Worm (Caenorhabditis elegans) whole organism, young adult: ENCODE results near the gene sra-8.

Experiments used
- B0336.3 ChIP-seq: fragments of 200-800 bp; sonication (Bioruptor generic); IDR thresholded peaks from 2 replicates; pipeline ENCODE4 v1.3.6; 2022; ENCODE audit warnings: missing genetic modification characterization, missing compliant biosample characterization
- C06A6.2 ChIP-seq: fragments of 200-800 bp; sonication (Bioruptor generic); conservative IDR thresholded peaks from 2 replicates; pipeline ENCODE4 v1.3.6; 2022; ENCODE audit warnings: missing genetic modification characterization, missing compliant biosample characterization
- D2030.7 ChIP-seq: fragments of 200-800 bp; sonication (Bioruptor generic); IDR thresholded peaks from 2 replicates; pipeline ENCODE4 v1.3.6; 2022; ENCODE audit warnings: missing genetic modification reagents, missing genetic modification characterization, missing compliant biosample characterization
- F23B12.7 ChIP-seq: sonication (generic microtip); optimal IDR thresholded peaks from 2 replicates; lab custom pipeline; 2017; ENCODE audit warnings: missing genetic modification characterization, mild to moderate bottlenecking, missing compliant biosample characterization, antibody characterized with exemption, moderate library complexity; ENCODE audit not compliant: insufficient read depth
- F33H1.4 ChIP-seq: fragments of 200-800 bp; sonication (Bioruptor generic); IDR thresholded peaks from 2 replicates; pipeline ENCODE4 v1.3.6; 2022; ENCODE audit warnings: missing genetic modification reagents, missing genetic modification characterization, missing compliant biosample characterization
- F39B2.1 ChIP-seq: fragments of 200-800 bp; sonication (Bioruptor generic); IDR thresholded peaks from 2 replicates; pipeline ENCODE4 v1.3.6; 2022; ENCODE audit warnings: missing genetic modification reagents, missing genetic modification characterization, missing compliant biosample characterization
- F52B5.7 ChIP-seq: sonication (generic microtip); optimal IDR thresholded peaks from 2 replicates; lab custom pipeline; 2016; ENCODE audit warnings: mild to moderate bottlenecking, missing genetic modification characterization, missing compliant biosample characterization
- K11D2.4 ChIP-seq: fragments of 200-800 bp; sonication (Bioruptor generic); IDR thresholded peaks from 2 replicates; pipeline ENCODE4 v1.3.6; 2022; ENCODE audit warnings: missing genetic modification reagents, missing genetic modification characterization, missing compliant biosample characterization
- Y53F4B.3 ChIP-seq: fragments of 200-800 bp; sonication (Bioruptor generic); IDR thresholded peaks from 2 replicates; pipeline ENCODE4 v1.3.6; 2022; ENCODE audit warnings: missing genetic modification reagents, missing genetic modification characterization, missing compliant biosample characterization
- Y53G8AR.9 ChIP-seq: fragments of 200-800 bp; sonication (Bioruptor generic); conservative IDR thresholded peaks from 2 replicates; pipeline ENCODE4 v1.3.6; 2022; ENCODE audit warnings: missing genetic modification reagents, missing genetic modification characterization, missing compliant biosample characterization
- akir-1 ChIP-seq: fragments of 200-800 bp; sonication (Bioruptor generic); optimal IDR thresholded peaks from 2 replicates; lab custom pipeline; 2018; ENCODE audit warnings: mild to moderate bottlenecking, missing genetic modification characterization, moderate library complexity, missing compliant biosample characterization
- ama-1 ChIP-seq, 3 experiments: fragments of 150-350 bp in 1 of 3; sonication (generic microtip) in 2 of 3; optimal IDR thresholded peaks; 2 replicates each; lab custom pipeline; 2014 to 2018; ENCODE audit warnings: missing biosample characterization in 2 of 3, missing genetic modification characterization in 2 of 3, missing genetic modification reagents in 2 of 3
- aptf-3 ChIP-seq: fragments of 200-800 bp; sonication (Bioruptor generic); IDR thresholded peaks from 2 replicates; pipeline ENCODE4 v1.3.6; 2022; ENCODE audit warnings: missing genetic modification characterization, missing compliant biosample characterization
- ceh-100 ChIP-seq: fragments of 200-800 bp; sonication (Bioruptor generic); IDR thresholded peaks from 2 replicates; pipeline ENCODE4 v1.3.6; 2022; ENCODE audit warnings: missing genetic modification reagents, missing genetic modification characterization, missing compliant biosample characterization
- ceh-58 ChIP-seq: fragments of 200-800 bp; sonication (Bioruptor generic); IDR thresholded peaks from 2 replicates; pipeline ENCODE4 v1.3.6; 2022; ENCODE audit warnings: missing genetic modification characterization, missing compliant biosample characterization
- ceh-91 ChIP-seq: fragments of 200-800 bp; sonication (Bioruptor generic); IDR thresholded peaks from 2 replicates; pipeline ENCODE4 v1.3.6; 2022; ENCODE audit warnings: missing genetic modification reagents, missing genetic modification characterization, missing compliant biosample characterization
- chd-7 ChIP-seq: sonication (generic microtip); optimal IDR thresholded peaks from 2 replicates; lab custom pipeline; 2016; ENCODE audit warnings: mild to moderate bottlenecking, missing genetic modification characterization, moderate library complexity, missing compliant biosample characterization
- dpff-1 ChIP-seq: sonication (generic microtip); optimal IDR thresholded peaks from 2 replicates; lab custom pipeline; 2017; ENCODE audit warnings: mild to moderate bottlenecking, missing genetic modification characterization, missing compliant biosample characterization
- dpl-1 ChIP-seq: fragments of 150-350 bp; optimal IDR thresholded peaks from 2 replicates; lab custom pipeline; 2014; ENCODE audit warnings: missing biosample characterization, missing genetic modification reagents, missing genetic modification characterization
- egl-44 ChIP-seq: fragments of 200-800 bp; sonication (Bioruptor generic); IDR thresholded peaks from 2 replicates; pipeline ENCODE4 v1.3.6; 2022; ENCODE audit warnings: missing genetic modification reagents, missing genetic modification characterization, missing compliant biosample characterization
- egrh-3 ChIP-seq: fragments of 200-800 bp; sonication (Bioruptor generic); IDR thresholded peaks from 2 replicates; pipeline ENCODE4 v1.3.6; 2022; ENCODE audit warnings: missing genetic modification reagents, missing genetic modification characterization, missing compliant biosample characterization
- hlh-12 ChIP-seq: sonication (generic microtip); optimal IDR thresholded peaks from 2 replicates; lab custom pipeline; 2016; ENCODE audit warnings: missing genetic modification characterization, missing compliant biosample characterization
- hlh-26 ChIP-seq: fragments of 200-800 bp; sonication (Bioruptor generic); conservative IDR thresholded peaks from 2 replicates; pipeline ENCODE4 v1.3.6; 2022; ENCODE audit warnings: missing genetic modification reagents, missing genetic modification characterization, missing compliant biosample characterization
- hmg-1.2 ChIP-seq: fragments of 200-800 bp; sonication (Bioruptor generic); IDR thresholded peaks from 2 replicates; pipeline ENCODE4 v1.3.6; 2022; ENCODE audit warnings: missing genetic modification reagents, missing genetic modification characterization, missing compliant biosample characterization
- let-526 ChIP-seq: fragments of 200-800 bp; sonication (Bioruptor generic); IDR thresholded peaks from 2 replicates; pipeline ENCODE4 v1.3.6; 2022; ENCODE audit warnings: missing genetic modification reagents, missing genetic modification characterization, missing compliant biosample characterization
- let-607 ChIP-seq, 2 experiments: fragments of 200-800 bp in 1 of 2; sonication (Bioruptor generic) in 1 of 2; sonication (generic microtip) in 1 of 2; optimal IDR thresholded peaks; 2 replicates each; lab custom pipeline; 2016 to 2018; ENCODE audit warnings: mild to moderate bottlenecking in 2 of 2, missing compliant biosample characterization in 2 of 2, missing genetic modification characterization in 2 of 2, moderate library complexity in 2 of 2, missing genotype in 1 of 2
- lin-54 ChIP-seq: fragments of 200-800 bp; sonication (Bioruptor generic); optimal IDR thresholded peaks from 2 replicates; lab custom pipeline; 2018; ENCODE audit warnings: mild to moderate bottlenecking, missing genetic modification characterization, missing compliant biosample characterization
- madf-3 ChIP-seq: fragments of 200-800 bp; sonication (Bioruptor generic); IDR thresholded peaks from 2 replicates; pipeline ENCODE4 v1.3.6; 2022; ENCODE audit warnings: missing genetic modification reagents, missing genetic modification characterization, missing compliant biosample characterization
- mcd-1 ChIP-seq: fragments of 200-800 bp; sonication (Bioruptor generic); IDR thresholded peaks from 2 replicates; pipeline ENCODE4 v1.3.6; 2022; ENCODE audit warnings: missing genetic modification reagents, missing genetic modification characterization, missing compliant biosample characterization
- nhr-90 ChIP-seq: sonication (generic microtip); optimal IDR thresholded peaks from 2 replicates; lab custom pipeline; 2016; ENCODE audit warnings: missing genotype, mild to moderate bottlenecking, missing genetic modification characterization, missing compliant biosample characterization
- pbrm-1 ChIP-seq: fragments of 200-800 bp; sonication (Bioruptor generic); IDR thresholded peaks from 2 replicates; pipeline ENCODE4 v1.3.6; 2022; ENCODE audit warnings: missing genetic modification reagents, missing genetic modification characterization, missing compliant biosample characterization
- pha-4 ChIP-seq: fragments of 150-350 bp; sonication (generic microtip); optimal IDR thresholded peaks from 2 replicates; lab custom pipeline; 2014; ENCODE audit warnings: missing biosample characterization, missing genetic modification reagents, missing genetic modification characterization
- repo-1 ChIP-seq: sonication (generic microtip); optimal IDR thresholded peaks from 2 replicates; lab custom pipeline; 2017; ENCODE audit warnings: mild to moderate bottlenecking, missing genetic modification characterization, missing compliant biosample characterization
- snpc-1.1 ChIP-seq: sonication (generic microtip); optimal IDR thresholded peaks from 2 replicates; lab custom pipeline; 2017; ENCODE audit warnings: missing genetic modification characterization, mild to moderate bottlenecking, missing compliant biosample characterization, antibody characterized with exemption, moderate library complexity, missing genotype, missing genetic modification reagents; ENCODE audit not compliant: insufficient read depth
- snpc-3.4 ChIP-seq: sonication (generic microtip); optimal IDR thresholded peaks from 2 replicates; lab custom pipeline; 2017; ENCODE audit warnings: missing genetic modification characterization, mild to moderate bottlenecking, missing compliant biosample characterization, antibody characterized with exemption, moderate library complexity, missing genotype, missing genetic modification reagents
- sptf-2 ChIP-seq: fragments of 200-800 bp; sonication (Bioruptor generic); optimal IDR thresholded peaks from 2 replicates; lab custom pipeline; 2018; ENCODE audit warnings: mild to moderate bottlenecking, missing genetic modification characterization, missing compliant biosample characterization
- zim-3 ChIP-seq: sonication (generic microtip); optimal IDR thresholded peaks from 2 replicates; lab custom pipeline; 2017; ENCODE audit warnings: mild to moderate bottlenecking, missing genetic modification characterization, moderate library complexity, missing compliant biosample characterization
- ztf-18 ChIP-seq: sonication (generic microtip); optimal IDR thresholded peaks from 2 replicates; lab custom pipeline; 2016; ENCODE audit warnings: missing genotype, mild to moderate bottlenecking, missing genetic modification characterization, missing compliant biosample characterization
- ztf-25 ChIP-seq: fragments of 200-800 bp; sonication (Bioruptor generic); IDR thresholded peaks from 2 replicates; pipeline ENCODE4 v1.3.6; 2022; ENCODE audit warnings: missing genetic modification reagents, missing genetic modification characterization, missing compliant biosample characterization
- ztf-26 ChIP-seq: sonication (generic microtip); optimal IDR thresholded peaks from 2 replicates; lab custom pipeline; 2017; ENCODE audit warnings: missing genetic modification characterization, missing compliant biosample characterization
- ztf-3 ChIP-seq: fragments of 200-800 bp; sonication (Bioruptor generic); optimal IDR thresholded peaks from 2 replicates; lab custom pipeline; 2018; ENCODE audit warnings: mild to moderate bottlenecking, missing genetic modification characterization, missing compliant biosample characterization

The sra-8 gene

DNA sequence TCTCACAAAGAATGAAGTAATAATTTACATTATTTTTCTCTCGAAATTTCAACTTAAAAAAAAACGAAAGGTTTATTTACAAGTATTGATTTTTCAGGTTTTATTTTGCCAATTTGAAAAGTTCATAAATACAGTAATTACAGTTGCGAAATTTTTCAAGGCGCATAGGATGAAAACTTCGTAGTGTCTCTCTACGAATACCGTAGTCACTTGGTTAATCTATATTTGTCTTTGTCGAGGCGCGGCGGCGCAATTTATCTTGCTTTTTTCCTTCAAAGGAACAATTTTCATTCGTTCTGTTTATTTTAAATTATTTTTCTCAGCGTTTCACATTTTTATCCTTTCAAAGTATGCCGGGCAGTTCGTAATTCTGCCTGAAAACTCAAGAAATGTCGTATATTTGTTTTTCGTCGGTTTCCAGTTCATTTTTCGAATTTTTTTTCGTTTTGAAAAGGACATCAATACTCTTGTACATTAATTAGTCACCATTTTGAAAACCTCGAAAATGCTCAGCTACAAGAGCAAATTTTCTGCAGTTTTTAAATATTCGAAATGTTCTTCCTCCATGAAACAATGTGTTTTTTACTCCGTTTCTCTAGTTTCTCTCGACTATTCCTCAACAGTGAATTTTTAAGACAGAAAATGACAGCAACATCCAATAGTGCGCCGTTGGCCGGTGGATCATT lies 13.8 kb upstream of the sra-8 start, which contains the start of gene mex-6 (continued):
- TF ChIP-seq snpc-3.4 (tag; lab: Kevin White, UChicago) (peak; percentile 58), nhr-90 (tag; lab: Kevin White, UChicago) (no peak), ceh-91 (GFP tag; lab: Robert Waterston, UW) (peak; percentile 85), madf-3 (peak; percentile 42; the same call in 1 of the 2 replicates), D2030.7 (GFP tag; lab: Robert Waterston, UW) (no peak; the same call in 1 of the 2 replicates), Y53F4B.3 (GFP tag; lab: Robert Waterston, UW) (no peak), ama-1 (optimal IDR thresholded peaks at IDR 0.05; lab: Kevin White, UChicago) (no peak), ama-1 (GFP tag; optimal IDR thresholded peaks at IDR 0.05; lab: Kevin White, UChicago) (no peak), ztf-3 (GFP tag; lab: Kevin White, UChicago) (no peak), repo-1 (tag; lab: Kevin White, UChicago) (no peak), chd-7 (tag; lab: Kevin White, UChicago) (no peak), ceh-58 (GFP tag; lab: Robert Waterston, UW) (no peak), C06A6.2 (GFP tag; lab: Robert Waterston, UW) (no peak), zim-3 (tag; lab: Kevin White, UChicago) (no peak), lin-54 (GFP tag; lab: Kevin White, UChicago) (no peak), pbrm-1 (GFP tag; lab: Robert Waterston, UW) (no peak; the same call in 1 of the 2 replicates), egrh-3 (GFP tag; lab: Robert Waterston, UW) (no peak), B0336.3 (no peak), dpl-1 (GFP tag; lab: Kevin White, UChicago) (peak; percentile 70), ztf-26 (tag; lab: Kevin White, UChicago) (no peak), aptf-3 (GFP tag; lab: Robert Waterston, UW) (no peak), akir-1 (GFP tag; lab: Kevin White, UChicago) (no peak), mcd-1 (GFP tag; lab: Robert Waterston, UW) (no peak), sptf-2 (no peak), F52B5.7 (tag; lab: Kevin White, UChicago) (no peak), let-526 (GFP tag; lab: Robert Waterston, UW) (no peak), dpff-1 (tag; lab: Kevin White, UChicago) (no peak), ztf-25 (GFP tag; lab: Robert Waterston, UW) (no peak), hlh-26 (no peak), F33H1.4 (GFP tag; lab: Robert Waterston, UW) (peak; percentile 94), F39B2.1 (GFP tag; lab: Robert Waterston, UW) (no peak), hmg-1.2 (GFP tag; lab: Robert Waterston, UW) (no peak), Y53G8AR.9 (GFP tag; lab: Robert Waterston, UW) (no peak), ceh-100 (GFP tag; lab: Robert Waterston, UW) (no peak), pha-4 (no peak), F23B12.7 (tag; lab: Kevin White, UChicago) (no peak), hlh-12 (no peak), let-607 (tag; optimal IDR thresholded peaks at IDR 0.05; lab: Kevin White, UChicago) (no peak), snpc-1.1 (no peak), egl-44 (no peak), K11D2.4 (GFP tag; lab: Robert Waterston, UW) (no peak), ztf-18 (tag; lab: Kevin White, UChicago) (no peak)
